In the genomic region with DNA sequence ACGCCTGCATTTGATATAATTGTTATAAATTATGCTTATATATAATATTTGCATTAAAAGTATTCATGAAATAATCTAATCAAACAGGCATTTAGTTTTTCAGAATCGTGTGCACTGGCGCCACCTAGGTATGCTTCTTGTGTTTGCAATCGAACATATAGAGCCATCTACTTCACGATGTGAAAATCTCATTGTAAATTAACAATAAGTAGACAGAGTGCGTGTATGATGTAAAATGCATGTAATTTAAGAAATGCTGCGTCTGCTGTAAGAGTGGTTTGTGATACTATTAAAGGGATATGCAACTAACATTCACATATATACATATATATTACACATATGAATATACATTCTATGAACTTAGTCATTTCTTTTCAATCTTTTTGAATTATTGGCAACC, we compare ENCODE assay signal across 1 fruit fly cellular context.
TF ChIP-seq lines count a peak whose summit lies in the region.

No protein-coding gene starts in this region.

TF ChIP-seq in whole organism, embryonic, 481 proteins besides CTCF, POLR2A, EP300 and RAD21 (continued from another document):
- no peak for TF ChIP-seq Hmx (GFP tag; optimal IDR thresholded peaks at IDR 0.05; lab: Kevin White, UChicago)
- no peak for TF ChIP-seq Trl (optimal IDR thresholded peaks at IDR 0.05; lab: Kevin White, UChicago)
- TF ChIP-seq Trl (GFP tag; optimal IDR thresholded peaks at IDR 0.05; lab: Kevin White, UChicago), result no peak
- peak; percentile 85; the same call in 1 of the 3 replicates for TF ChIP-seq CG2199 (GFP tag; IDR thresholded peaks at IDR 0.05; lab: Robert Waterston, UW)
- peak; percentile 24 for TF ChIP-seq CG17359 (tag; optimal IDR thresholded peaks at IDR 0.05; lab: Kevin White, UChicago)
- no peak for TF ChIP-seq lov (optimal IDR thresholded peaks at IDR 0.05; lab: Kevin White, UChicago)
- TF ChIP-seq lov (GFP tag; IDR thresholded peaks at IDR 0.05; lab: Robert Waterston, UW), result no peak
- no peak for TF ChIP-seq pros (GFP tag; optimal IDR thresholded peaks at IDR 0.05; lab: Kevin White, UChicago)
- TF ChIP-seq H15 (GFP tag; IDR thresholded peaks at IDR 0.05; lab: Robert Waterston, UW), result no peak
- no peak for TF ChIP-seq fru (optimal IDR thresholded peaks at IDR 0.05; lab: Kevin White, UChicago)
- TF ChIP-seq unc-4 (GFP tag; IDR thresholded peaks at IDR 0.05; lab: Robert Waterston, UW; ENCODE audit: partially characterized antibody), result no peak
- peak; percentile 9 for TF ChIP-seq CG31365 (tag; optimal IDR thresholded peaks at IDR 0.05; lab: Kevin White, UChicago)
- TF ChIP-seq Bgb (GFP tag; IDR thresholded peaks at IDR 0.05; lab: Robert Waterston, UW; ENCODE audit: partially characterized antibody), result peak; percentile 56
- 0 out of 3 replicates have a peak, but pooled peaks have one; percentile 15 for TF ChIP-seq ase (GFP tag; IDR thresholded peaks at IDR 0.05; lab: Robert Waterston, UW)
- TF ChIP-seq CG33557 (GFP tag; optimal IDR thresholded peaks at IDR 0.05; lab: Kevin White, UChicago), result no peak
- TF ChIP-seq CG18011 (GFP tag; optimal IDR thresholded peaks at IDR 0.05; lab: Kevin White, UChicago), result no peak
- TF ChIP-seq emc (GFP tag; optimal IDR thresholded peaks at IDR 0.05; lab: Kevin White, UChicago), result no peak
- no peak for TF ChIP-seq Awh (GFP tag; IDR thresholded peaks at IDR 0.05; lab: Robert Waterston, UW)
- TF ChIP-seq dmrt11E (tag; optimal IDR thresholded peaks at IDR 0.05; lab: Kevin White, UChicago), result peak; percentile 0
- peak; percentile 31 for TF ChIP-seq CG12769 (tag; optimal IDR thresholded peaks at IDR 0.05; lab: Kevin White, UChicago)
- no peak for TF ChIP-seq Gsc (GFP tag; IDR thresholded peaks at IDR 0.05; lab: Robert Waterston, UW)
- no peak for TF ChIP-seq CG12104 (GFP tag; optimal IDR thresholded peaks at IDR 0.05; lab: Kevin White, UChicago)
- no peak for TF ChIP-seq CG10654 (GFP tag; optimal IDR thresholded peaks at IDR 0.05; lab: Kevin White, UChicago)
- TF ChIP-seq CG2120 (GFP tag; optimal IDR thresholded peaks at IDR 0.05; lab: Kevin White, UChicago), result peak; percentile 38
- peak; percentile 40 for TF ChIP-seq abd-A (tag; optimal IDR thresholded peaks at IDR 0.05; lab: Kevin White, UChicago)
- no peak for TF ChIP-seq jing (GFP tag; optimal IDR thresholded peaks at IDR 0.05; lab: Kevin White, UChicago)
- no peak for TF ChIP-seq CG1024 (GFP tag; IDR thresholded peaks at IDR 0.05; lab: Robert Waterston, UW)
- no peak for TF ChIP-seq CG17802 (tag; optimal IDR thresholded peaks at IDR 0.05; lab: Kevin White, UChicago)
- TF ChIP-seq ftz-f1 (GFP tag; optimal IDR thresholded peaks at IDR 0.05; lab: Kevin White, UChicago), result no peak
- TF ChIP-seq CG10565 (GFP tag; optimal IDR thresholded peaks at IDR 0.05; lab: Kevin White, UChicago), result no peak
- no peak for TF ChIP-seq nom (GFP tag; optimal IDR thresholded peaks at IDR 0.05; lab: Kevin White, UChicago)
- TF ChIP-seq CG4730 (GFP tag; IDR thresholded peaks at IDR 0.05; lab: Robert Waterston, UW), result no peak
- TF ChIP-seq CG15479 (GFP tag; optimal IDR thresholded peaks at IDR 0.05; lab: Kevin White, UChicago), result no peak
- TF ChIP-seq CG33213 (GFP tag; optimal IDR thresholded peaks at IDR 0.05; lab: Kevin White, UChicago), result peak; percentile 10
- TF ChIP-seq prd (optimal IDR thresholded peaks at IDR 0.05; lab: Kevin White, UChicago), result no peak
- TF ChIP-seq prd (GFP tag; IDR thresholded peaks at IDR 0.05; lab: Robert Waterston, UW), result 0 out of 3 replicates have a peak, but pooled peaks have one; percentile 26
- no peak for TF ChIP-seq CG7357 (GFP tag; IDR thresholded peaks at IDR 0.05; lab: Robert Waterston, UW)
- peak; percentile 29 for TF ChIP-seq Sox102F (GFP tag; optimal IDR thresholded peaks at IDR 0.05; lab: Kevin White, UChicago)
- no peak for TF ChIP-seq Jarid2 (GFP tag; optimal IDR thresholded peaks at IDR 0.05; lab: Kevin White, UChicago)
- peak; percentile 28 for TF ChIP-seq tin (GFP tag; optimal IDR thresholded peaks at IDR 0.05; lab: Kevin White, UChicago)
- TF ChIP-seq Scr (GFP tag; IDR thresholded peaks at IDR 0.05; lab: Robert Waterston, UW; ENCODE audit: partially characterized antibody), result no peak
- peak; percentile 42; the same call in 1 of the 3 replicates for TF ChIP-seq dysf (GFP tag; IDR thresholded peaks at IDR 0.05; lab: Robert Waterston, UW)
- no peak for TF ChIP-seq mirr (GFP tag; optimal IDR thresholded peaks at IDR 0.05; lab: Kevin White, UChicago)
- TF ChIP-seq zen (tag; optimal IDR thresholded peaks at IDR 0.05; lab: Kevin White, UChicago), result no peak
- TF ChIP-seq CG17385 (GFP tag; optimal IDR thresholded peaks at IDR 0.05; lab: Kevin White, UChicago), result no peak
- no peak for TF ChIP-seq Usf (GFP tag; optimal IDR thresholded peaks at IDR 0.05; lab: Kevin White, UChicago)
- no peak for TF ChIP-seq gro (GFP tag; optimal IDR thresholded peaks at IDR 0.05; lab: Kevin White, UChicago)
- TF ChIP-seq Abd-B (GFP tag; optimal IDR thresholded peaks at IDR 0.05; lab: Kevin White, UChicago), result peak; percentile 31
- TF ChIP-seq CG15601 (tag; optimal IDR thresholded peaks at IDR 0.05; lab: Kevin White, UChicago), result peak; percentile 49
- TF ChIP-seq CG10431 (GFP tag; optimal IDR thresholded peaks at IDR 0.05; lab: Kevin White, UChicago), result no peak
- peak; percentile 59 for TF ChIP-seq amos (GFP tag; IDR thresholded peaks at IDR 0.05; lab: Robert Waterston, UW; ENCODE audit: partially characterized antibody)
- no peak for TF ChIP-seq CG31224 (GFP tag; IDR thresholded peaks at IDR 0.05; lab: Robert Waterston, UW)
- no peak for TF ChIP-seq MTF-1 (GFP tag; optimal IDR thresholded peaks at IDR 0.05; lab: Kevin White, UChicago; ENCODE audit: borderline replicate concordance)
- TF ChIP-seq CG32772 (GFP tag; IDR thresholded peaks at IDR 0.05; lab: Robert Waterston, UW), result no peak
- TF ChIP-seq zen2 (GFP tag; IDR thresholded peaks at IDR 0.05; lab: Robert Waterston, UW; ENCODE audit: partially characterized antibody), result no peak
- no peak for TF ChIP-seq CG3407 (GFP tag; optimal IDR thresholded peaks at IDR 0.05; lab: Kevin White, UChicago)
- no peak for TF ChIP-seq bowl (GFP tag; IDR thresholded peaks at IDR 0.05; lab: Robert Waterston, UW)
- no peak for TF ChIP-seq seq (GFP tag; IDR thresholded peaks at IDR 0.05; lab: Robert Waterston, UW)
- no peak for TF ChIP-seq p53 (GFP tag; optimal IDR thresholded peaks at IDR 0.05; lab: Kevin White, UChicago)
- TF ChIP-seq Xrp1 (GFP tag; IDR thresholded peaks at IDR 0.05; lab: Robert Waterston, UW), result no peak
- TF ChIP-seq mam (GFP tag; optimal IDR thresholded peaks at IDR 0.05; lab: Kevin White, UChicago), result peak; percentile 16
- TF ChIP-seq CG1603 (tag; optimal IDR thresholded peaks at IDR 0.05; lab: Kevin White, UChicago), result peak; percentile 52
- peak; percentile 30 for TF ChIP-seq CG3847 (GFP tag; IDR thresholded peaks at IDR 0.05; lab: Robert Waterston, UW)
- TF ChIP-seq Drgx (GFP tag; IDR thresholded peaks at IDR 0.05; lab: Robert Waterston, UW), result no peak
- TF ChIP-seq CG2202 (tag; optimal IDR thresholded peaks at IDR 0.05; lab: Kevin White, UChicago), result no peak
- peak; percentile 31 for TF ChIP-seq stwl (tag; optimal IDR thresholded peaks at IDR 0.05; lab: Kevin White, UChicago)
- no peak for TF ChIP-seq Antp (GFP tag; optimal IDR thresholded peaks at IDR 0.05; lab: Kevin White, UChicago)
- TF ChIP-seq bsh (GFP tag; optimal IDR thresholded peaks at IDR 0.05; lab: Kevin White, UChicago), result peak in 1 of 2 experiments; percentile 2
- peak; percentile 25 for TF ChIP-seq CG10267 (tag; optimal IDR thresholded peaks at IDR 0.05; lab: Kevin White, UChicago)
- TF ChIP-seq org-1 (GFP tag; optimal IDR thresholded peaks at IDR 0.05; lab: Kevin White, UChicago), result no peak
- TF ChIP-seq Sin3A (optimal IDR thresholded peaks at IDR 0.05; lab: Kevin White, UChicago), result no peak
- TF ChIP-seq CG1602 (GFP tag; optimal IDR thresholded peaks at IDR 0.05; lab: Kevin White, UChicago), result peak; percentile 35
- TF ChIP-seq CG7928 (GFP tag; optimal IDR thresholded peaks at IDR 0.05; lab: Kevin White, UChicago), result no peak
- TF ChIP-seq trem (tag; optimal IDR thresholded peaks at IDR 0.05; lab: Kevin White, UChicago), result peak; percentile 30
- no peak for TF ChIP-seq gsb-n (tag; optimal IDR thresholded peaks at IDR 0.05; lab: Kevin White, UChicago)
- no peak for TF ChIP-seq CG1233 (GFP tag; optimal IDR thresholded peaks at IDR 0.05; lab: Kevin White, UChicago)
- TF ChIP-seq corto (GFP tag; optimal IDR thresholded peaks at IDR 0.05; lab: Kevin White, UChicago), result no peak
- TF ChIP-seq vvl (GFP tag; IDR thresholded peaks at IDR 0.05; lab: Robert Waterston, UW), result peak; percentile 10; the same call in 1 of the 2 replicates
- TF ChIP-seq sug (tag; optimal IDR thresholded peaks at IDR 0.05; lab: Kevin White, UChicago), result peak; percentile 33
- no peak for TF ChIP-seq hkb (optimal IDR thresholded peaks at IDR 0.05; lab: Kevin White, UChicago)
- no peak for TF ChIP-seq hkb (GFP tag; IDR thresholded peaks at IDR 0.05; lab: Robert Waterston, UW)
- TF ChIP-seq D19B (GFP tag; optimal IDR thresholded peaks at IDR 0.05; lab: Kevin White, UChicago), result no peak
- TF ChIP-seq pita (GFP tag; optimal IDR thresholded peaks at IDR 0.05; lab: Kevin White, UChicago), result peak; percentile 70
- TF ChIP-seq slbo (GFP tag; IDR thresholded peaks at IDR 0.05; lab: Robert Waterston, UW), result peak; percentile 59; the same call in 1 of the 2 replicates
- TF ChIP-seq CHES-1-like (GFP tag; optimal IDR thresholded peaks at IDR 0.05; lab: Kevin White, UChicago), result no peak
- peak; percentile 27 for TF ChIP-seq Chrac-16 (GFP tag; optimal IDR thresholded peaks at IDR 0.05; lab: Kevin White, UChicago)
- TF ChIP-seq CG10979 (tag; optimal IDR thresholded peaks at IDR 0.05; lab: Kevin White, UChicago), result peak; percentile 41
- TF ChIP-seq her (GFP tag; optimal IDR thresholded peaks at IDR 0.05; lab: Kevin White, UChicago), result no peak
- TF ChIP-seq Dad (GFP tag; optimal IDR thresholded peaks at IDR 0.05; lab: Kevin White, UChicago), result no peak
- TF ChIP-seq tx (GFP tag; optimal IDR thresholded peaks at IDR 0.05; lab: Kevin White, UChicago), result no peak
- TF ChIP-seq MBD-R2 (GFP tag; IDR thresholded peaks at IDR 0.05; lab: Robert Waterston, UW), result peak; percentile 19; the same call in 1 of the 2 replicates
- no peak for TF ChIP-seq CG7556 (GFP tag; optimal IDR thresholded peaks at IDR 0.05; lab: Kevin White, UChicago)
- no peak for TF ChIP-seq CG3065 (GFP tag; optimal IDR thresholded peaks at IDR 0.05; lab: Kevin White, UChicago)
- TF ChIP-seq CG6683 (GFP tag; optimal IDR thresholded peaks at IDR 0.05; lab: Kevin White, UChicago), result no peak
- TF ChIP-seq CG11560 (tag; IDR thresholded peaks at IDR 0.05; lab: Robert Waterston, UW), result peak; percentile 48; the same call in 1 of the 3 replicates
- peak; percentile 23 for TF ChIP-seq cg (GFP tag; optimal IDR thresholded peaks at IDR 0.05; lab: Kevin White, UChicago)
- TF ChIP-seq vfl (GFP tag; optimal IDR thresholded peaks at IDR 0.05; lab: Kevin White, UChicago), result no peak
- peak; percentile 58 for TF ChIP-seq CG9932 (GFP tag; IDR thresholded peaks at IDR 0.05; lab: Robert Waterston, UW)
- TF ChIP-seq ewg (GFP tag; optimal IDR thresholded peaks at IDR 0.05; lab: Kevin White, UChicago), result no peak
- no peak for TF ChIP-seq da (GFP tag; optimal IDR thresholded peaks at IDR 0.05; lab: Kevin White, UChicago)
- peak; percentile 7; the same call in 1 of the 2 replicates for TF ChIP-seq CG7372 (GFP tag; IDR thresholded peaks at IDR 0.05; lab: Robert Waterston, UW)
- peak; percentile 39; the same call in 1 of the 3 replicates for TF ChIP-seq CG17361 (GFP tag; IDR thresholded peaks at IDR 0.05; lab: Robert Waterston, UW)
- TF ChIP-seq B-H1 (GFP tag; IDR thresholded peaks at IDR 0.05; lab: Robert Waterston, UW), result no peak
- peak; percentile 19 for TF ChIP-seq Hr3 (GFP tag; optimal IDR thresholded peaks at IDR 0.05; lab: Kevin White, UChicago)
- no peak for TF ChIP-seq NC2β (GFP tag; optimal IDR thresholded peaks at IDR 0.05; lab: Kevin White, UChicago)
- peak; percentile 5 for TF ChIP-seq CG8478 (optimal IDR thresholded peaks at IDR 0.05; lab: Kevin White, UChicago)
- TF ChIP-seq Sry-β (GFP tag; optimal IDR thresholded peaks at IDR 0.05; lab: Kevin White, UChicago), result no peak
- TF ChIP-seq run (tag; optimal IDR thresholded peaks at IDR 0.05; lab: Kevin White, UChicago), result no peak
- TF ChIP-seq nerfin-2 (GFP tag; IDR thresholded peaks at IDR 0.05; lab: Robert Waterston, UW; ENCODE audit: partially characterized antibody), result no peak
- no peak for TF ChIP-seq CkIIα-i1 (GFP tag; IDR thresholded peaks at IDR 0.05; lab: Robert Waterston, UW)
- TF ChIP-seq sima (GFP tag; optimal IDR thresholded peaks at IDR 0.05; lab: Kevin White, UChicago), result no peak
- no peak for TF ChIP-seq dan (GFP tag; IDR thresholded peaks at IDR 0.05; lab: Robert Waterston, UW)
- no peak for TF ChIP-seq CG8944 (GFP tag; optimal IDR thresholded peaks at IDR 0.05; lab: Kevin White, UChicago)
